Fruit fly (Drosophila melanogaster): ENCODE data around the gene lt.

The lt gene

dm6 chr2L:22924556-22924955, at the start of gene lt:
TSS of gene lt (plus strand) at chr2L:22924795.
- TF ChIP-seq Hr78 (GFP tag; optimal IDR thresholded peaks at IDR 0.05) (no peak), brk (GFP tag; optimal IDR thresholded peaks at IDR 0.05) (no peak), foxo (GFP tag; optimal IDR thresholded peaks at IDR 0.05) (no peak), lola (GFP tag; optimal IDR thresholded peaks at IDR 0.05) (peak; percentile 69), usp (GFP tag; optimal IDR thresholded peaks at IDR 0.05) (no peak), rgr (GFP tag; optimal IDR thresholded peaks at IDR 0.05) (no peak), N (GFP tag; optimal IDR thresholded peaks at IDR 0.05) (peak; percentile 57), Rel (GFP tag; optimal IDR thresholded peaks at IDR 0.05) (no peak), Rel (tag; optimal IDR thresholded peaks at IDR 0.05) (no peak), dsf (GFP tag; optimal IDR thresholded peaks at IDR 0.05; ENCODE audit: borderline replicate concordance) (no peak), GATAd (GFP tag; optimal IDR thresholded peaks at IDR 0.05) (no peak), Hnf4 (GFP tag; optimal IDR thresholded peaks at IDR 0.05) (no peak), tai (GFP tag; optimal IDR thresholded peaks at IDR 0.05) (no peak), woc (GFP tag; optimal IDR thresholded peaks at IDR 0.05) (peak; percentile 13), Dfd (GFP tag; optimal IDR thresholded peaks at IDR 0.05) (peak; percentile 30), psq (GFP tag; optimal IDR thresholded peaks at IDR 0.05) (no peak), dmrt93B (GFP tag; optimal IDR thresholded peaks at IDR 0.05) (no peak), ey (GFP tag; optimal IDR thresholded peaks at IDR 0.05) (no peak), HLH106 (tag; optimal IDR thresholded peaks at IDR 0.05) (no peak), CG32264 (GFP tag; optimal IDR thresholded peaks at IDR 0.05) (no peak), OdsH (GFP tag; optimal IDR thresholded peaks at IDR 0.05) (no peak), fru (GFP tag; optimal IDR thresholded peaks at IDR 0.05) (no peak)

dm6 chr2L:22981584-22981983, 57.0 kb downstream of the lt start, which contains the start of gene cta:
TSS of gene cta (plus strand) at chr2L:22981816.
- TF ChIP-seq dmrt93B (GFP tag; optimal IDR thresholded peaks at IDR 0.05) = no peak
- peak; percentile 92 for TF ChIP-seq N (GFP tag; optimal IDR thresholded peaks at IDR 0.05)
- TF ChIP-seq dsf (GFP tag; optimal IDR thresholded peaks at IDR 0.05; ENCODE audit: borderline replicate concordance) = no peak
- peak; percentile 6 for TF ChIP-seq Myc (optimal IDR thresholded peaks at IDR 0.05)
- peak; percentile 61 for TF ChIP-seq lola (GFP tag; optimal IDR thresholded peaks at IDR 0.05)
- TF ChIP-seq woc (GFP tag; optimal IDR thresholded peaks at IDR 0.05) = peak; percentile 24
- no peak for TF ChIP-seq sv (GFP tag; optimal IDR thresholded peaks at IDR 0.05)
- peak; percentile 33 for TF ChIP-seq Hr78 (GFP tag; optimal IDR thresholded peaks at IDR 0.05)
- no peak for TF ChIP-seq pan (optimal IDR thresholded peaks at IDR 0.05)
- TF ChIP-seq dl (GFP tag; optimal IDR thresholded peaks at IDR 0.05; ENCODE audit: insufficient read depth in 1 of 2, partially characterized antibody in 2 of 2) = no peak
- no peak for TF ChIP-seq CrebA (GFP tag; optimal IDR thresholded peaks at IDR 0.05; ENCODE audit: borderline replicate concordance)
- TF ChIP-seq Jra (GFP tag; optimal IDR thresholded peaks at IDR 0.05) = no peak
- no peak for TF ChIP-seq foxo (GFP tag; optimal IDR thresholded peaks at IDR 0.05)

Data from whole organism, wandering third instar larva.